Fruit fly (Drosophila melanogaster) whole organism, embryonic: ENCODE results near the gene BckdhA.

Experiments
- Aef1 ChIP-seq: fragments of 200-800 bp; sonication (Bioruptor generic); IDR thresholded peaks from 3 replicates; pipeline ENCODE4 v1.3.6; 2022; ENCODE audit warnings: missing biosample characterization, missing genetic modification characterization
- CG12155 ChIP-seq: fragments of 200-800 bp; sonication (Bioruptor generic); optimal IDR thresholded peaks from 3 replicates; lab custom pipeline; 2016; ENCODE audit warnings: missing biosample characterization, missing genetic modification characterization
- CG12391 ChIP-seq: fragments of 200-800 bp; sonication (Bioruptor generic); optimal IDR thresholded peaks from 3 replicates; lab custom pipeline; 2018; ENCODE audit warnings: missing biosample characterization, mild to moderate bottlenecking, missing genetic modification characterization, moderate library complexity
- CG12744 ChIP-seq: fragments of 200-800 bp; sonication (Bioruptor generic); optimal IDR thresholded peaks from 2 replicates; lab custom pipeline; 2016; ENCODE audit warnings: missing biosample characterization, missing genetic modification characterization
- CG12942 ChIP-seq: fragments of 200-800 bp; sonication (Bioruptor generic); optimal IDR thresholded peaks from 3 replicates; lab custom pipeline; 2016; ENCODE audit warnings: missing biosample characterization, missing genetic modification characterization
- CG13123 ChIP-seq: fragments of 200-800 bp; sonication (Bioruptor generic); optimal IDR thresholded peaks from 2 replicates; lab custom pipeline; 2016; ENCODE audit warnings: missing biosample characterization, missing genetic modification characterization
- CG15479 ChIP-seq: fragments of 200-800 bp; sonication (Bioruptor generic); optimal IDR thresholded peaks from 3 replicates; lab custom pipeline; 2019; ENCODE audit warnings: missing biosample characterization, mild to moderate bottlenecking, missing genetic modification characterization, moderate library complexity
- CG1602 ChIP-seq: fragments of 200-800 bp; sonication (Bioruptor generic); optimal IDR thresholded peaks from 3 replicates; lab custom pipeline; 2016; ENCODE audit warnings: missing biosample characterization, missing genetic modification characterization
- CG17385 ChIP-seq: fragments of 200-800 bp; sonication (Bioruptor generic); optimal IDR thresholded peaks from 3 replicates; lab custom pipeline; 2018; ENCODE audit warnings: missing biosample characterization, mild to moderate bottlenecking, missing genetic modification characterization
- CG18476 ChIP-seq: fragments of 200-800 bp; sonication (Bioruptor generic); optimal IDR thresholded peaks from 2 replicates; lab custom pipeline; 2016; ENCODE audit warnings: missing biosample characterization, mild to moderate bottlenecking, missing genetic modification characterization
- CG2199 ChIP-seq: fragments of 200-800 bp; sonication (Bioruptor generic); IDR thresholded peaks from 3 replicates; pipeline ENCODE4 v1.3.6; 2022; ENCODE audit warnings: missing biosample characterization, missing genetic modification characterization
- CG30403 ChIP-seq: fragments of 200-800 bp; sonication (Bioruptor generic); optimal IDR thresholded peaks from 3 replicates; lab custom pipeline; 2016; ENCODE audit warnings: missing biosample characterization, missing genetic modification characterization
- CG30431 ChIP-seq: fragments of 200-800 bp; sonication (Bioruptor generic); optimal IDR thresholded peaks from 2 replicates; lab custom pipeline; 2017; ENCODE audit warnings: missing biosample characterization, missing genetic modification characterization
- CG3281 ChIP-seq: fragments of 200-800 bp; sonication (Bioruptor generic); optimal IDR thresholded peaks from 3 replicates; lab custom pipeline; 2017; ENCODE audit warnings: missing biosample characterization, mild to moderate bottlenecking, missing genetic modification characterization
- CG3726 ChIP-seq: fragments of 200-800 bp; sonication (Bioruptor generic); IDR thresholded peaks from 3 replicates; pipeline ENCODE4, ENCODE4 v1.3.6; 2022; ENCODE audit warnings: missing biosample characterization, missing genetic modification characterization
- CG4360 ChIP-seq: fragments of 200-800 bp; sonication (Bioruptor generic); IDR thresholded peaks from 2 replicates; pipeline ENCODE4 v1.3.6; 2022; ENCODE audit warnings: missing biosample characterization, missing genetic modification characterization
- CG4707 ChIP-seq: fragments of 200-800 bp; sonication (Bioruptor generic); optimal IDR thresholded peaks from 2 replicates; lab custom pipeline; 2018; ENCODE audit warnings: missing biosample characterization, mild to moderate bottlenecking, missing genetic modification characterization, moderate library complexity
- CG5180 ChIP-seq: fragments of 200-800 bp; sonication (Bioruptor generic); optimal IDR thresholded peaks from 3 replicates; lab custom pipeline; 2017; ENCODE audit warnings: missing biosample characterization, missing genetic modification characterization, mild to moderate bottlenecking, moderate library complexity, missing genetic modification reagents
- CG7357 ChIP-seq: fragments of 200-800 bp; sonication (Bioruptor generic); IDR thresholded peaks from 3 replicates; pipeline ENCODE4 v1.3.6; 2022; ENCODE audit warnings: missing biosample characterization, missing genetic modification characterization
- CG7963 ChIP-seq: fragments of 200-800 bp; sonication (Bioruptor generic); IDR thresholded peaks from 3 replicates; pipeline ENCODE4 v1.3.6; 2022; ENCODE audit warnings: missing biosample characterization, missing genetic modification characterization; ENCODE audit not compliant: partially characterized antibody
- CG9727 ChIP-seq: fragments of 200-800 bp; sonication (Bioruptor generic); optimal IDR thresholded peaks from 3 replicates; lab custom pipeline; 2017; ENCODE audit warnings: missing biosample characterization, mild to moderate bottlenecking, missing genetic modification characterization
- Deaf1 ChIP-seq: fragments of 200-800 bp; optimal IDR thresholded peaks from 3 replicates; lab custom pipeline; 2019; ENCODE audit warnings: missing biosample characterization, mild to moderate bottlenecking, missing genetic modification characterization, moderate library complexity
- Gsc ChIP-seq: fragments of 200-800 bp; sonication (Bioruptor generic); IDR thresholded peaks from 2 replicates; pipeline ENCODE4 v1.3.6; 2022; ENCODE audit warnings: missing biosample characterization, missing genetic modification characterization
- HHEX ChIP-seq: fragments of 200-800 bp; sonication (Bioruptor generic); optimal IDR thresholded peaks from 3 replicates; lab custom pipeline; 2017; ENCODE audit warnings: missing biosample characterization, mild to moderate bottlenecking, missing genetic modification characterization, missing genetic modification reagents
- HLH54F ChIP-seq: fragments of 200-800 bp; sonication (Bioruptor generic); optimal IDR thresholded peaks from 3 replicates; lab custom pipeline; 2016; ENCODE audit warnings: missing biosample characterization, missing genetic modification characterization
- Meics ChIP-seq: fragments of 200-800 bp; sonication (Bioruptor generic); optimal IDR thresholded peaks from 2 replicates; lab custom pipeline; 2017; ENCODE audit warnings: missing biosample characterization, mild to moderate bottlenecking, missing genetic modification characterization
- Myb ChIP-seq: fragments of 200-800 bp; sonication (Bioruptor generic); optimal IDR thresholded peaks from 2 replicates; lab custom pipeline; 2016; ENCODE audit warnings: missing biosample characterization, missing genetic modification characterization
- NC2α ChIP-seq: fragments of 200-800 bp; sonication (Bioruptor generic); optimal IDR thresholded peaks from 2 replicates; lab custom pipeline; 2016; ENCODE audit warnings: missing biosample characterization, missing genetic modification characterization
- Trl ChIP-seq, 3 experiments: fragments of >200 bp in 2 of 3; fragments of 200-800 bp in 1 of 3; sonication (Bioruptor generic) in 1 of 3; optimal IDR thresholded peaks; 2 replicates in 1 of 3; 3 replicates in 2 of 3; lab custom pipeline; 2016 to 2017; ENCODE audit warnings: missing biosample characterization in 1 of 3, missing genetic modification characterization in 1 of 3
- ase ChIP-seq: fragments of 200-800 bp; sonication (Bioruptor generic); IDR thresholded peaks from 3 replicates; pipeline ENCODE4 v1.3.6; 2022; ENCODE audit warnings: missing biosample characterization, missing genetic modification characterization
- bab2 ChIP-seq: fragments of 200-800 bp; sonication (Bioruptor generic); optimal IDR thresholded peaks from 2 replicates; lab custom pipeline; 2016; ENCODE audit warnings: missing biosample characterization, missing genetic modification characterization
- btn ChIP-seq: fragments of 200-800 bp; sonication (Bioruptor generic); optimal IDR thresholded peaks from 2 replicates; lab custom pipeline; 2016; ENCODE audit warnings: missing biosample characterization, missing genetic modification characterization
- gcm2 ChIP-seq: fragments of 200-800 bp; sonication (Bioruptor generic); optimal IDR thresholded peaks from 2 replicates; lab custom pipeline; 2016; ENCODE audit warnings: missing biosample characterization, missing genetic modification characterization
- gro ChIP-seq: fragments of 200-800 bp; sonication (Bioruptor generic); optimal IDR thresholded peaks from 2 replicates; lab custom pipeline; 2016; ENCODE audit warnings: missing biosample characterization, missing genetic modification characterization
- h ChIP-seq: fragments of >200 bp; optimal IDR thresholded peaks from 2 replicates; lab custom pipeline; 2017
- lmd ChIP-seq: fragments of 200-800 bp; sonication (Bioruptor generic); IDR thresholded peaks from 2 replicates; pipeline ENCODE4 v1.3.6; 2022; ENCODE audit warnings: missing biosample characterization, missing genetic modification characterization
- odd ChIP-seq: fragments of 200-800 bp; sonication (Bioruptor generic); optimal IDR thresholded peaks from 2 replicates; lab custom pipeline; 2017; ENCODE audit warnings: missing biosample characterization, mild to moderate bottlenecking, missing genetic modification characterization
- pan ChIP-seq, 4 experiments: fragments of >200 bp in 3 of 4; fragments of 200-800 bp in 1 of 4; sonication (Bioruptor generic) in 1 of 4; optimal IDR thresholded peaks in 3 of 4; IDR thresholded peaks in 1 of 4; 2 replicates each; pipeline versions ENCODE4 v1.3.6 to Lab custom; 2017 to 2022; ENCODE audit warnings: missing biosample characterization in 2 of 4, missing genetic modification characterization in 2 of 4, mixed read lengths in 1 of 4
- pnt ChIP-seq: fragments of 200-800 bp; sonication (Bioruptor generic); optimal IDR thresholded peaks from 3 replicates; lab custom pipeline; 2016; ENCODE audit warnings: missing biosample characterization, missing genetic modification characterization
- pzg ChIP-seq: fragments of 200-800 bp; sonication (Bioruptor generic); optimal IDR thresholded peaks from 3 replicates; lab custom pipeline; 2018; ENCODE audit warnings: missing biosample characterization, mild to moderate bottlenecking, missing genetic modification characterization, moderate library complexity
- sim ChIP-seq: fragments of 200-800 bp; sonication (Bioruptor generic); IDR thresholded peaks from 2 replicates; pipeline ENCODE4 v1.3.6; 2022; ENCODE audit warnings: missing biosample characterization, missing genetic modification characterization
- tgo ChIP-seq: fragments of 200-800 bp; sonication (Bioruptor generic); IDR thresholded peaks from 3 replicates; pipeline ENCODE4 v1.3.6; 2022; ENCODE audit warnings: missing biosample characterization, missing genetic modification characterization
- z ChIP-seq: fragments of 200-800 bp; sonication (Bioruptor generic); IDR thresholded peaks from 3 replicates; pipeline ENCODE4 v1.3.6; 2022; ENCODE audit warnings: missing biosample characterization, missing genetic modification characterization

The BckdhA gene

dm6 chr3R:9573812-9574587 lies 18.4 kb downstream of the BckdhA start, which contains the start of gene CG9399 (continued):
- TF ChIP-seq CG3726 (GFP tag; lab: Robert Waterston, UW) = peak; percentile 97
- peak; percentile 98 for TF ChIP-seq CG30431 (GFP tag; lab: Kevin White, UChicago)
- peak; percentile 98 for TF ChIP-seq Aef1 (GFP tag; lab: Robert Waterston, UW)
- TF ChIP-seq btn (GFP tag; lab: Kevin White, UChicago) = peak; percentile 65
- TF ChIP-seq HHEX (GFP tag; lab: Kevin White, UChicago) = peak; percentile 95
- peak; percentile 98 for TF ChIP-seq ase (GFP tag; lab: Robert Waterston, UW)
- TF ChIP-seq CG12942 = peak; percentile 97
- TF ChIP-seq Trl (optimal IDR thresholded peaks at IDR 0.05; lab: Kevin White, UChicago) = peak in 1 of 2 experiments; percentile 85
- peak; percentile 91 for TF ChIP-seq Trl (GFP tag; optimal IDR thresholded peaks at IDR 0.05; lab: Kevin White, UChicago)
- peak; percentile 97 for TF ChIP-seq lmd (GFP tag; lab: Robert Waterston, UW)
- TF ChIP-seq CG3281 (GFP tag; lab: Kevin White, UChicago) = peak; percentile 91
- TF ChIP-seq CG12391 = peak; percentile 99
- TF ChIP-seq CG7963 (GFP tag; lab: Robert Waterston, UW) = no peak
- peak; percentile 89 for TF ChIP-seq gro (GFP tag; lab: Kevin White, UChicago)
- TF ChIP-seq CG17385 (GFP tag; lab: Kevin White, UChicago) = peak; percentile 94
- peak; percentile 96 for TF ChIP-seq gcm2 (GFP tag; lab: Kevin White, UChicago)
- peak; percentile 98 for TF ChIP-seq tgo
- peak; percentile 95 for TF ChIP-seq CG12155 (GFP tag; lab: Kevin White, UChicago)
- peak; percentile 95 for TF ChIP-seq HLH54F
- TF ChIP-seq Myb = peak; percentile 67
- TF ChIP-seq CG13123 (GFP tag; lab: Kevin White, UChicago) = peak; percentile 95
- TF ChIP-seq h = no peak
- peak; percentile 86 for TF ChIP-seq CG4360 (GFP tag; lab: Robert Waterston, UW)
- peak; percentile 94 for TF ChIP-seq bab2 (GFP tag; lab: Kevin White, UChicago)
- no peak for TF ChIP-seq pan (optimal IDR thresholded peaks at IDR 0.05; lab: Kevin White, UChicago)
- TF ChIP-seq pan (GFP tag; optimal IDR thresholded peaks at IDR 0.05 in 1 of 2, IDR thresholded peaks at IDR 0.05 in 1 of 2) = peak in 1 of 2 experiments; percentile 99
- TF ChIP-seq CG9727 (GFP tag; lab: Kevin White, UChicago) = peak; percentile 96
- peak; percentile 95 for TF ChIP-seq CG18476 (GFP tag; lab: Kevin White, UChicago)
- TF ChIP-seq CG12744 (GFP tag; lab: Kevin White, UChicago) = peak; percentile 93
- peak; percentile 81 for TF ChIP-seq NC2α (GFP tag; lab: Kevin White, UChicago)
- peak; percentile 73 for TF ChIP-seq Deaf1
- peak; percentile 73 for TF ChIP-seq z
- TF ChIP-seq CG5180 (GFP tag; lab: Kevin White, UChicago) = peak; percentile 80
- peak; percentile 92 for TF ChIP-seq pnt (GFP tag; lab: Kevin White, UChicago)
- peak; percentile 93 for TF ChIP-seq Gsc
- TF ChIP-seq odd (GFP tag; lab: Kevin White, UChicago) = peak; percentile 94
- peak; percentile 86 for TF ChIP-seq CG4707 (GFP tag; lab: Kevin White, UChicago)
- TF ChIP-seq pzg = peak; percentile 59
- peak; percentile 92 for TF ChIP-seq CG7357 (GFP tag; lab: Robert Waterston, UW)
- TF ChIP-seq CG30403 = peak; percentile 99
- peak; percentile 95 for TF ChIP-seq sim (GFP tag; lab: Robert Waterston, UW)
- peak; percentile 70 for TF ChIP-seq CG15479 (GFP tag; lab: Kevin White, UChicago)
- peak; percentile 96 for TF ChIP-seq CG2199 (GFP tag; lab: Robert Waterston, UW)
- TF ChIP-seq CG1602 (GFP tag; lab: Kevin White, UChicago) = peak; percentile 99
- TF ChIP-seq Meics (GFP tag; lab: Kevin White, UChicago) = peak; percentile 95
